Fruit fly (Drosophila melanogaster): ENCODE data around the gene Acbp2.

dm6 chr3L:7128214-7129008, 3.3 kb upstream of the Acbp2 start, which contains the start of the genes Acbp4 and Acbp6:
- no peak for TF ChIP-seq pan (optimal IDR thresholded peaks at IDR 0.05)
- TF ChIP-seq usp (GFP tag; optimal IDR thresholded peaks at IDR 0.05) = no peak
- no peak for TF ChIP-seq Dll (optimal IDR thresholded peaks at IDR 0.05)
- no peak for TF ChIP-seq psq (optimal IDR thresholded peaks at IDR 0.05)

Data from whole organism.